Worm (Caenorhabditis elegans) whole organism, late embryonic: ENCODE measurements around the gene fbxa-157.

ENCODE experiments used
- K09A11.1 ChIP-seq: sonication (generic microtip); optimal IDR thresholded peaks from 2 replicates; lab custom pipeline; 2017; ENCODE audit warnings: antibody characterized with exemption, mild to moderate bottlenecking, missing genetic modification characterization, missing compliant biosample characterization; ENCODE audit not compliant: insufficient read depth
- ama-1 ChIP-seq: fragments of 150-350 bp; optimal IDR thresholded peaks from 2 replicates; lab custom pipeline; 2014
- ceh-24 ChIP-seq: sonication (generic microtip); optimal IDR thresholded peaks from 2 replicates; lab custom pipeline; 2016; ENCODE audit warnings: mild to moderate bottlenecking, missing genetic modification characterization, missing compliant biosample characterization
- npax-4 ChIP-seq: sonication (generic microtip); optimal IDR thresholded peaks from 2 replicates; lab custom pipeline; 2016; ENCODE audit warnings: missing genetic modification characterization, missing compliant biosample characterization
- pha-4 ChIP-seq: fragments of 150-350 bp; optimal IDR thresholded peaks from 2 replicates; lab custom pipeline; 2018; ENCODE audit warnings: missing biosample characterization, missing genetic modification reagents, missing genetic modification characterization
- pqm-1 ChIP-seq: sonication (generic microtip); optimal IDR thresholded peaks from 2 replicates; lab custom pipeline; 2016; ENCODE audit warnings: missing genetic modification characterization, missing compliant biosample characterization
- unc-42 ChIP-seq: sonication (generic microtip); optimal IDR thresholded peaks from 2 replicates; lab custom pipeline; 2016; ENCODE audit warnings: missing genotype, missing genetic modification characterization, missing compliant biosample characterization

- TF ChIP-seq unc-42 (no peak), pha-4 (no peak), K09A11.1 (tag; lab: Kevin White, UChicago) (no peak), ama-1 (lab: Kevin White, UChicago) (no peak), npax-4 (tag; lab: Kevin White, UChicago) (no peak), ceh-24 (tag; lab: Kevin White, UChicago) (no peak), pqm-1 (tag; lab: Kevin White, UChicago) (no peak)
Measured at ce11 chrV:17943877-17944472, 44.4 kb downstream of the fbxa-157 start.
